Fruit fly (Drosophila melanogaster): Measurements from ENCODE around the gene CG13893.

DNA sequence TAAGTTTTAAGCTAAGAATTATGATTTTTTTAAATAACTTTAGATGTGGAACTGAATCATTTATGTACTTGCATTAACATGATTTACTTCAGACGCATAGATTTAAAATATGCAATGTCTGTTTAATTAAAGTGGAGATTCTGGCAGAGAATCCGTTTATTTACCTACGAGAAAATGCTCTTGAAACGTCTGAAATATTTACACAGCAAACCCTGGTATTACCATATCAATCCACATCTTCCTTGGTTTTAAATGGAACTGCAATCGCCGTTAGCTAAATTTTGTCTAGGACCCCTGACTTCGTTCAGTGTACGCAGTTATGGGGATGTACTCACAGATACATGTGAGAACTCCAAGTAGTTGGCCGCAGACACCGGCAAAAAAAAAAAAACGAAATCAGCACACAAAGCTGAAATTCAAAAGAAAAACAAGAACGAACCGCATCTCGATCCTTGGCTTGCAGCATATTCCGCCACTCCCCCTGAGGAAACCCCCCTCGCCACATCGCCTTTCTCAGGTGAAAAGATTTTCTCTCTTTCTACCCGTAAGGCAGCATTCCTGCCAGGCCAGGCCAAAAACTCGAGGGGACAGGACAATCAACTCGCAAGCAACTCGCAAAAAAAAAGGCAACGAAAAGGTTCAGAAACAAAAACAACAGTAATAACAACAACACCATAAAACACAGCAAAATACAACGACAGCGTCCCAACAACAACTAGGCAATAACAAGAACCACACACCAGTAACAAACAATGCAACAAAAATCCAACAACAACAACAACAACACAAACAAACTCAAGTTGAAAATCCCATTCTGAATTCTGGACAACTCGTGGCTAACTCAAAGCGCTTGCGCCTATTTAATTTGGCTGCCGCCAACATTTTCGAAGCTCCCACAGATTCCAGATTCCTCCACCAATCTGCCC is 14.8 kb upstream of the CG13893 start:
- TF ChIP-seq Pif1A (GFP tag; optimal IDR thresholded peaks at IDR 0.05): peak; percentile 81
- TF ChIP-seq D1 (tag; optimal IDR thresholded peaks at IDR 0.05): peak; percentile 65
- peak; percentile 78 for TF ChIP-seq Pif1B (GFP tag; optimal IDR thresholded peaks at IDR 0.05)
- TF ChIP-seq fd96Ca (GFP tag; IDR thresholded peaks at IDR 0.05): 0 out of 3 replicates have a peak, but pooled peaks have one; percentile 57
- TF ChIP-seq CG9948 (tag; optimal IDR thresholded peaks at IDR 0.05): peak; percentile 82
- peak; percentile 80 for TF ChIP-seq CG34367 (tag; optimal IDR thresholded peaks at IDR 0.05)
- peak; percentile 82 for TF ChIP-seq CG8301 (tag; optimal IDR thresholded peaks at IDR 0.05)
- TF ChIP-seq rn (GFP tag; IDR thresholded peaks at IDR 0.05): peak; percentile 18; the same call in 1 of the 2 replicates
- no peak for TF ChIP-seq CG12605 (GFP tag; IDR thresholded peaks at IDR 0.05)
- TF ChIP-seq CG10348 (GFP tag; IDR thresholded peaks at IDR 0.05): no peak
- TF ChIP-seq Ets98B (GFP tag; IDR thresholded peaks at IDR 0.05): peak; percentile 10; the same call in 1 of the 2 replicates
- peak; percentile 92 for TF ChIP-seq CG14655 (GFP tag; optimal IDR thresholded peaks at IDR 0.05)
- peak; percentile 88 for TF ChIP-seq EcR (GFP tag; optimal IDR thresholded peaks at IDR 0.05)
- TF ChIP-seq Snoo (tag; optimal IDR thresholded peaks at IDR 0.05): peak; percentile 94
